Fruit fly (Drosophila melanogaster) whole organism: ENCODE results near the gene FoxP.

Experiments
- CG8478 ChIP-seq: fragments of >200 bp; optimal IDR thresholded peaks from 2 replicates; lab custom pipeline; 2018; ENCODE audit warnings: inconsistent platforms
- Dll ChIP-seq: fragments of >200 bp; optimal IDR thresholded peaks from 2 replicates; lab custom pipeline; 2017
- EcR ChIP-seq, 2 experiments: fragments of >200 bp; optimal IDR thresholded peaks; 2 replicates each; lab custom pipeline; 2017; ENCODE audit warnings: missing biosample characterization in 2 of 2, missing genetic modification characterization in 2 of 2, missing genetic modification reagents in 2 of 2
- pan ChIP-seq: fragments of >200 bp; optimal IDR thresholded peaks from 2 replicates; lab custom pipeline; 2017
- psq ChIP-seq: fragments of >200 bp; optimal IDR thresholded peaks from 2 replicates; lab custom pipeline; 2017
- usp ChIP-seq: fragments of >200 bp; optimal IDR thresholded peaks from 2 replicates; lab custom pipeline; 2017; ENCODE audit warnings: missing biosample characterization, missing genetic modification characterization, mixed read lengths

DNA sequence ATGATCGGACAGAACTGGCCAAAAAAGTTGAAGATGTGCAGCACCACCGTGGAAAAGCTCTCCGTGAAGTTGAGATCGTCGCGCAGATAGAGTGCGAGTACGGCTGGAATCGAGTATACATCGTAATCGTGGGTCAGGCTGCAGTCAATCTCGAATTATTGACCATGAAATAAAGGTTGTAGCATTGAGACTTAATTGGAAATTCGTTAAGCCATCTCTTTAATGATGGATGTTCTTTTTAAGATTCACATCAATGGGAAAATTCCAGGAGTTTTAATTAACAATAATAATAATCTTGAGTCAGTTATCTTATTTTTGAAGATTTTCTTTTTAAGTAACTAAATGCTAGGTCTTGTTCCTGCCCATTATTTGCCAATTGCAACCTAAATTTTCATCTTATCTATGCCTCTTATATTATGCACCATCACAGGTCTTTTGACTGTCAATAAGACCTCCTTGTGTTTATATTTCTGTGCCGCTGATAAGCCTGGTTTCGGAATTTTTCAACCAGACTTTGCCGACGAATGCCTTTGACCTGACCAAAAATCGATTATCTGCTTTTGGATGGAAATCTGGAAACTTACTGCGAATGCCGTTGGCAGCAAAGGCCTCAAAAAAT lies 47.5 kb downstream of the FoxP start:
- TF ChIP-seq usp (GFP tag; lab: Kevin White, UChicago) (no peak), psq (lab: Kevin White, UChicago) (no peak), Dll (no peak), pan (lab: Kevin White, UChicago) (no peak), EcR (GFP tag; optimal IDR thresholded peaks at IDR 0.05; lab: Kevin White, UChicago) (no peak), CG8478 (lab: Kevin White, UChicago) (no peak)
